Worm (Caenorhabditis elegans): ENCODE data around the gene F17H10.2.

DNA sequence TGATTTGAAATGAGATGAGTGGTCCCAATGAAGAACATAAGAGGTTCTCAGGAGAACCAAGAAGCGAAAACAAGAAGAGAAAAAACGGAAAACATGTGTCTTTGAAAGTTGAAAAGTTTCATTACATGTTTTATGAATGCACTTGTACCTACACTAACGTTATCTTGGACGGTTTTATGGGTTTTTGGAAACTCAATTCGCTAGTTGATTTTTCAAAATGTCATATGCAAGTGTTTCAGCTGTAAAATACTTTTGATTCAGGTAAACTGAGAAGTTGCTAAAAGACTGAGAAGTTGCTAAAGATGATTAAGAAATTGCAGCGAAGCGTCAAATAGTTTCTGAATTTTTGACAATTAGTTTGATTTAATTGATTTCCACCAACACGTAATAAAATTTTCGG, 42.5 kb upstream of the F17H10.2 start, which contains the start of gene cpx-2:
- TF ChIP-seq nhr-6 (tag; optimal IDR thresholded peaks at IDR 0.05) = no peak
- no peak for TF ChIP-seq zip-11 (GFP tag; IDR thresholded peaks at IDR 0.05)
- no peak for TF ChIP-seq F44E2.7 (GFP tag; IDR thresholded peaks at IDR 0.05)
